Fruit fly (Drosophila melanogaster) whole organism, embryonic: Measurements from ENCODE around the gene CG16736.

ENCODE experiments used
- CG10366 ChIP-seq: fragments of 200-800 bp; sonication (Bioruptor generic); IDR thresholded peaks from 2 replicates; pipeline ENCODE4 v1.3.6; 2022; ENCODE audit warnings: missing biosample characterization, missing genetic modification characterization
- CG10462 ChIP-seq: fragments of 200-800 bp; sonication (Bioruptor generic); optimal IDR thresholded peaks from 2 replicates; lab custom pipeline; 2016; ENCODE audit warnings: missing biosample characterization, missing genetic modification characterization
- CG11560 ChIP-seq: fragments of 200-800 bp; sonication (Bioruptor generic); IDR thresholded peaks from 3 replicates; pipeline ENCODE4 v1.3.6; 2022; ENCODE audit warnings: missing biosample characterization, missing genetic modification characterization
- CG1233 ChIP-seq: fragments of 200-800 bp; sonication (Bioruptor generic); optimal IDR thresholded peaks from 4 replicates; lab custom pipeline; 2018; ENCODE audit warnings: missing biosample characterization, mild to moderate bottlenecking, missing genetic modification characterization
- CG14860 ChIP-seq: fragments of 200-800 bp; sonication (Bioruptor generic); IDR thresholded peaks from 3 replicates; pipeline ENCODE4 v1.3.6; 2022; ENCODE audit warnings: missing biosample characterization, missing genetic modification characterization; ENCODE audit not compliant: partially characterized antibody
- CG15696 ChIP-seq: fragments of 200-800 bp; sonication (Bioruptor generic); optimal IDR thresholded peaks from 2 replicates; lab custom pipeline; 2019; ENCODE audit warnings: missing biosample characterization, mild to moderate bottlenecking, missing genetic modification characterization, moderate library complexity
- CG16813 ChIP-seq: fragments of 200-800 bp; sonication (Bioruptor generic); IDR thresholded peaks from 3 replicates; pipeline ENCODE4 v1.3.6; 2022; ENCODE audit warnings: missing biosample characterization, missing genetic modification characterization; ENCODE audit not compliant: partially characterized antibody
- CG16863 ChIP-seq: fragments of 200-800 bp; sonication (Bioruptor generic); optimal IDR thresholded peaks from 3 replicates; lab custom pipeline; 2016; ENCODE audit warnings: missing biosample characterization, missing genetic modification characterization
- CG17328 ChIP-seq: fragments of 200-800 bp; sonication (Bioruptor generic); IDR thresholded peaks from 2 replicates; pipeline ENCODE4 v1.3.6; 2022; ENCODE audit warnings: missing biosample characterization, missing genetic modification characterization
- CG18262 ChIP-seq: fragments of 200-800 bp; optimal IDR thresholded peaks from 3 replicates; lab custom pipeline; 2019; ENCODE audit warnings: missing biosample characterization, mild to moderate bottlenecking, missing genetic modification characterization, moderate library complexity
- CG2678 ChIP-seq: fragments of 200-800 bp; sonication (Bioruptor generic); optimal IDR thresholded peaks from 3 replicates; lab custom pipeline; 2019; ENCODE audit warnings: missing biosample characterization, mild to moderate bottlenecking, missing genetic modification characterization, moderate library complexity
- CG31388 ChIP-seq: fragments of 200-800 bp; sonication (Bioruptor generic); optimal IDR thresholded peaks from 2 replicates; lab custom pipeline; 2016; ENCODE audit warnings: missing biosample characterization, missing genetic modification characterization
- CG31441 ChIP-seq: fragments of 200-800 bp; sonication (Bioruptor generic); IDR thresholded peaks from 2 replicates; pipeline ENCODE4 v1.3.6; 2022; ENCODE audit warnings: missing biosample characterization, missing genetic modification characterization
- CG3163 ChIP-seq: fragments of 200-800 bp; sonication (Bioruptor generic); optimal IDR thresholded peaks from 3 replicates; lab custom pipeline; 2016; ENCODE audit warnings: missing biosample characterization, missing genetic modification characterization
- CG33557 ChIP-seq: fragments of 200-800 bp; sonication (Bioruptor generic); optimal IDR thresholded peaks from 2 replicates; lab custom pipeline; 2019; ENCODE audit warnings: missing biosample characterization, mild to moderate bottlenecking, missing genetic modification characterization, moderate library complexity
- CG3407 ChIP-seq: fragments of 200-800 bp; sonication (Bioruptor generic); optimal IDR thresholded peaks from 2 replicates; lab custom pipeline; 2018; ENCODE audit warnings: missing biosample characterization, mild to moderate bottlenecking, missing genetic modification characterization
- CG34376 ChIP-seq: fragments of 200-800 bp; sonication (Bioruptor generic); optimal IDR thresholded peaks from 2 replicates; lab custom pipeline; 2018; ENCODE audit warnings: missing biosample characterization, mild to moderate bottlenecking, missing genetic modification characterization
- CG4820 ChIP-seq: fragments of 200-800 bp; sonication (Bioruptor generic); optimal IDR thresholded peaks from 3 replicates; lab custom pipeline; 2016; ENCODE audit warnings: missing biosample characterization, missing genetic modification characterization
- CG5245 ChIP-seq: fragments of 200-800 bp; sonication (Bioruptor generic); optimal IDR thresholded peaks from 3 replicates; lab custom pipeline; 2016; ENCODE audit warnings: missing biosample characterization, missing genetic modification characterization
- CG6791 ChIP-seq: fragments of 200-800 bp; sonication (Bioruptor generic); IDR thresholded peaks from 3 replicates; pipeline ENCODE4 v1.3.6; 2022; ENCODE audit warnings: missing biosample characterization, missing genetic modification characterization; ENCODE audit not compliant: partially characterized antibody
- CG6813 ChIP-seq: fragments of 200-800 bp; sonication (Bioruptor generic); optimal IDR thresholded peaks from 2 replicates; lab custom pipeline; 2017; ENCODE audit warnings: missing biosample characterization, missing genetic modification characterization, mild to moderate bottlenecking, moderate library complexity, missing genetic modification reagents
- CG9817 ChIP-seq: fragments of 200-800 bp; sonication (Bioruptor generic); optimal IDR thresholded peaks from 2 replicates; lab custom pipeline; 2018; ENCODE audit warnings: missing biosample characterization, mild to moderate bottlenecking, missing genetic modification characterization, moderate library complexity
- D19A ChIP-seq: fragments of 200-800 bp; optimal IDR thresholded peaks from 3 replicates; lab custom pipeline; 2019; ENCODE audit warnings: missing biosample characterization, mild to moderate bottlenecking, missing genetic modification characterization, moderate library complexity
- Doc3 ChIP-seq: fragments of 200-800 bp; sonication (Bioruptor generic); IDR thresholded peaks from 3 replicates; pipeline ENCODE4 v1.3.6; 2022; ENCODE audit warnings: missing biosample characterization, missing genetic modification characterization; ENCODE audit not compliant: partially characterized antibody
- E2f1 ChIP-seq: fragments of 200-800 bp; sonication (Bioruptor generic); IDR thresholded peaks from 2 replicates; pipeline ENCODE4 v1.3.6; 2022; ENCODE audit warnings: missing biosample characterization, missing genetic modification characterization
- HLHmδ ChIP-seq: fragments of 200-800 bp; sonication (Bioruptor generic); optimal IDR thresholded peaks from 2 replicates; lab custom pipeline; 2018; ENCODE audit warnings: missing biosample characterization, mild to moderate bottlenecking, missing genetic modification characterization, moderate library complexity
- Mrtf ChIP-seq: fragments of 200-800 bp; sonication (Bioruptor generic); IDR thresholded peaks from 3 replicates; pipeline ENCODE4 v1.3.6; 2022; ENCODE audit warnings: missing biosample characterization, missing genetic modification characterization
- NK7.1 ChIP-seq: fragments of 200-800 bp; sonication (Bioruptor generic); optimal IDR thresholded peaks from 3 replicates; lab custom pipeline; 2016; ENCODE audit warnings: missing biosample characterization, missing genetic modification characterization
- Nf-YC ChIP-seq: fragments of 200-800 bp; optimal IDR thresholded peaks from 3 replicates; lab custom pipeline; 2019; ENCODE audit warnings: missing biosample characterization, mild to moderate bottlenecking, missing genetic modification characterization, moderate library complexity
- Vsx1 ChIP-seq: fragments of 200-800 bp; sonication (Bioruptor generic); optimal IDR thresholded peaks from 2 replicates; lab custom pipeline; 2017; ENCODE audit warnings: missing biosample characterization, mild to moderate bottlenecking, missing genetic modification characterization, missing genetic modification reagents
- abd-A ChIP-seq: fragments of 200-800 bp; sonication (Bioruptor generic); optimal IDR thresholded peaks from 3 replicates; lab custom pipeline; 2019; ENCODE audit warnings: missing biosample characterization, mild to moderate bottlenecking, missing genetic modification characterization, moderate library complexity
- ase ChIP-seq: fragments of 200-800 bp; sonication (Bioruptor generic); IDR thresholded peaks from 3 replicates; pipeline ENCODE4 v1.3.6; 2022; ENCODE audit warnings: missing biosample characterization, missing genetic modification characterization
- bigmax ChIP-seq: fragments of 200-800 bp; sonication (Bioruptor generic); optimal IDR thresholded peaks from 2 replicates; lab custom pipeline; 2018; ENCODE audit warnings: missing biosample characterization, mild to moderate bottlenecking, missing genetic modification characterization
- chif ChIP-seq, 2 experiments: fragments of 200-800 bp; sonication (Bioruptor generic); optimal IDR thresholded peaks; 3 replicates each; lab custom pipeline; 2016; ENCODE audit warnings: missing biosample characterization in 2 of 2, missing genetic modification characterization in 2 of 2
- crp ChIP-seq, 2 experiments: fragments of 200-800 bp; sonication (Bioruptor generic); optimal IDR thresholded peaks; 2 replicates in 1 of 2; 3 replicates in 1 of 2; lab custom pipeline; 2017; ENCODE audit warnings: missing biosample characterization in 2 of 2, missing genetic modification characterization in 2 of 2, mild to moderate bottlenecking in 1 of 2, moderate library complexity in 1 of 2
- esg ChIP-seq: fragments of 200-800 bp; sonication (Bioruptor generic); conservative IDR thresholded peaks from 2 replicates; pipeline ENCODE4 v1.3.6; 2022; ENCODE audit warnings: missing biosample characterization, missing genetic modification characterization
- eve ChIP-seq, 2 experiments: fragments of >200 bp; optimal IDR thresholded peaks; 2 replicates each; lab custom pipeline; 2017; ENCODE audit warnings: missing biosample characterization in 2 of 2, missing genetic modification characterization in 2 of 2
- gcm ChIP-seq: fragments of 200-800 bp; sonication (Bioruptor generic); optimal IDR thresholded peaks from 2 replicates; lab custom pipeline; 2019; ENCODE audit warnings: missing biosample characterization, mild to moderate bottlenecking, missing genetic modification characterization, moderate library complexity
- hb ChIP-seq: fragments of 200-800 bp; sonication (Bioruptor generic); IDR thresholded peaks from 3 replicates; pipeline ENCODE4 v1.3.6; 2022; ENCODE audit warnings: missing biosample characterization, missing genetic modification characterization; ENCODE audit not compliant: partially characterized antibody
- kah ChIP-seq: fragments of 200-800 bp; sonication (Bioruptor generic); optimal IDR thresholded peaks from 2 replicates; lab custom pipeline; 2018; ENCODE audit warnings: missing biosample characterization, mild to moderate bottlenecking, missing genetic modification characterization
- nmo ChIP-seq: fragments of 200-800 bp; sonication (Bioruptor generic); optimal IDR thresholded peaks from 2 replicates; lab custom pipeline; 2018; ENCODE audit warnings: missing biosample characterization, mild to moderate bottlenecking, missing genetic modification characterization, moderate library complexity
- pho ChIP-seq: fragments of 200-800 bp; sonication (Bioruptor generic); optimal IDR thresholded peaks from 2 replicates; lab custom pipeline; 2016; ENCODE audit warnings: missing biosample characterization, missing genetic modification characterization
- phol ChIP-seq: fragments of 200-800 bp; sonication (Bioruptor generic); optimal IDR thresholded peaks from 3 replicates; lab custom pipeline; 2018; ENCODE audit warnings: missing biosample characterization, mild to moderate bottlenecking, missing genetic modification characterization, moderate library complexity
- pros ChIP-seq: fragments of 200-800 bp; sonication (Bioruptor generic); optimal IDR thresholded peaks from 3 replicates; lab custom pipeline; 2019; ENCODE audit warnings: missing biosample characterization, mild to moderate bottlenecking, missing genetic modification characterization, moderate library complexity
- sens ChIP-seq: fragments of 200-800 bp; sonication (Bioruptor generic); peaks from one replicate; lab custom pipeline; 2016; ENCODE audit warnings: missing biosample characterization, missing genetic modification characterization
- seq ChIP-seq: fragments of 200-800 bp; sonication (Bioruptor generic); IDR thresholded peaks from 2 replicates; pipeline ENCODE4 v1.3.6; 2022; ENCODE audit warnings: missing biosample characterization, missing genetic modification characterization
- shn ChIP-seq: fragments of 200-800 bp; sonication (Bioruptor generic); optimal IDR thresholded peaks from 3 replicates; lab custom pipeline; 2016; ENCODE audit warnings: missing biosample characterization, missing genetic modification characterization
- slbo ChIP-seq: fragments of 200-800 bp; sonication (Bioruptor generic); IDR thresholded peaks from 2 replicates; pipeline ENCODE4 v1.3.6; 2022; ENCODE audit warnings: missing biosample characterization, missing genetic modification characterization
- sna ChIP-seq: fragments of 200-800 bp; sonication (Bioruptor generic); IDR thresholded peaks from 2 replicates; pipeline ENCODE4 v1.3.6; 2022; ENCODE audit warnings: missing biosample characterization, missing genetic modification characterization; ENCODE audit not compliant: partially characterized antibody
- z ChIP-seq: fragments of 200-800 bp; sonication (Bioruptor generic); IDR thresholded peaks from 3 replicates; pipeline ENCODE4 v1.3.6; 2022; ENCODE audit warnings: missing biosample characterization, missing genetic modification characterization

Gene CG16736

dm6 chr3R:9224807-9225206 lies 32.7 kb downstream of the CG16736 start (continued):
- TF ChIP-seq crp (GFP tag; optimal IDR thresholded peaks at IDR 0.05; lab: Kevin White, UChicago) (no peak), CG17328 (GFP tag; lab: Robert Waterston, UW) (peak; percentile 77), z (GFP tag; lab: Robert Waterston, UW) (no peak), CG1233 (GFP tag; lab: Kevin White, UChicago) (peak; percentile 40), ase (GFP tag; lab: Robert Waterston, UW) (0 out of 3 replicates have a peak, but pooled peaks have one; percentile 10), CG34376 (no peak), bigmax (GFP tag; lab: Kevin White, UChicago) (no peak), CG9817 (tag; lab: Kevin White, UChicago) (peak; percentile 42), sna (GFP tag; lab: Robert Waterston, UW) (no peak), CG31441 (GFP tag; lab: Robert Waterston, UW) (peak; percentile 80), CG6791 (GFP tag; lab: Robert Waterston, UW) (no peak), CG15696 (tag; lab: Kevin White, UChicago) (peak; percentile 14), phol (tag; lab: Kevin White, UChicago) (peak; percentile 69), Nf-YC (tag; lab: Kevin White, UChicago) (peak; percentile 46), CG14860 (no peak), CG31388 (GFP tag; lab: Kevin White, UChicago) (no peak), CG16863 (peak; percentile 59), shn (GFP tag; lab: Kevin White, UChicago) (peak; percentile 39), Mrtf (0 out of 3 replicates have a peak, but pooled peaks have one; percentile 29), Vsx1 (GFP tag; lab: Kevin White, UChicago) (peak; percentile 16), sens (GFP tag; lab: Kevin White, UChicago) (peak; percentile 94), esg (peak; percentile 60), nmo (GFP tag; lab: Kevin White, UChicago) (peak; percentile 48), CG5245 (GFP tag; lab: Kevin White, UChicago) (peak; percentile 53), CG16813 (no peak), CG10366 (peak; percentile 72), CG3407 (GFP tag; lab: Kevin White, UChicago) (peak; percentile 61), NK7.1 (peak; percentile 16), kah (GFP tag; lab: Kevin White, UChicago) (peak; percentile 53), pros (no peak), seq (peak; percentile 42; the same call in 1 of the 2 replicates), hb (GFP tag; lab: Robert Waterston, UW) (no peak), CG18262 (tag; lab: Kevin White, UChicago) (peak; percentile 86), gcm (peak; percentile 59), CG11560 (tag; lab: Robert Waterston, UW) (no peak), HLHmδ (GFP tag; lab: Kevin White, UChicago) (no peak), CG4820 (GFP tag; lab: Kevin White, UChicago) (peak; percentile 75), CG10462 (GFP tag; lab: Kevin White, UChicago) (peak; percentile 63), CG6813 (GFP tag; lab: Kevin White, UChicago) (peak; percentile 55), Doc3 (no peak), eve (GFP tag; optimal IDR thresholded peaks at IDR 0.05; lab: Kevin White, UChicago) (no peak), D19A (tag; lab: Kevin White, UChicago) (peak; percentile 77), CG33557 (GFP tag; lab: Kevin White, UChicago) (no peak), E2f1 (GFP tag; lab: Robert Waterston, UW) (peak; percentile 67; the same call in 1 of the 2 replicates), slbo (GFP tag; lab: Robert Waterston, UW) (peak; percentile 77), chif (GFP tag; optimal IDR thresholded peaks at IDR 0.05; lab: Kevin White, UChicago) (peak; percentile 61 to 70), CG3163 (GFP tag; lab: Kevin White, UChicago) (peak; percentile 19), CG2678 (peak; percentile 65), abd-A (no peak), pho (peak; percentile 59)
